Worm (Caenorhabditis elegans) whole organism, L1 larva: Measurements from ENCODE around the gene acds-10.

Source experiments
- C04F5.9 ChIP-seq: sonication (generic microtip); optimal IDR thresholded peaks from 2 replicates; lab custom pipeline; 2016; ENCODE audit warnings: missing genetic modification characterization, missing compliant biosample characterization
- F16B12.6 ChIP-seq: fragments of 150-350 bp; optimal IDR thresholded peaks from 2 replicates; lab custom pipeline; 2014; ENCODE audit warnings: missing biosample characterization, missing genetic modification characterization
- alr-1 ChIP-seq: fragments of 200-800 bp; sonication (Bioruptor generic); optimal IDR thresholded peaks from 2 replicates; lab custom pipeline; 2018; ENCODE audit warnings: borderline replicate concordance, mild to moderate bottlenecking, missing genetic modification characterization, missing compliant biosample characterization
- aly-2 ChIP-seq: fragments of 150-350 bp; optimal IDR thresholded peaks from 2 replicates; lab custom pipeline; 2014; ENCODE audit warnings: missing biosample characterization, missing genetic modification characterization
- ama-1 ChIP-seq: fragments of 150-350 bp; optimal IDR thresholded peaks from 2 replicates; lab custom pipeline; 2014
- blmp-1 ChIP-seq: fragments of 150-350 bp; optimal IDR thresholded peaks from 2 replicates; lab custom pipeline; 2014; ENCODE audit warnings: missing biosample characterization, missing genetic modification characterization
- ceh-63 ChIP-seq: fragments of 200-800 bp; sonication (Bioruptor generic); optimal IDR thresholded peaks from 2 replicates; lab custom pipeline; 2018; ENCODE audit warnings: mild to moderate bottlenecking, missing genetic modification characterization, missing compliant biosample characterization
- ceh-8 ChIP-seq: fragments of 200-800 bp; sonication (Bioruptor generic); optimal IDR thresholded peaks from 2 replicates; lab custom pipeline; 2018; ENCODE audit warnings: mild to moderate bottlenecking, missing genetic modification characterization, moderate library complexity, missing compliant biosample characterization
- dpl-1 ChIP-seq, 3 experiments: fragments of 150-350 bp in 2 of 3; sonication (generic microtip) in 1 of 3; optimal IDR thresholded peaks; 2 replicates each; lab custom pipeline; 2014 to 2017; ENCODE audit warnings: missing biosample characterization in 3 of 3, missing genetic modification characterization in 3 of 3, missing genetic modification reagents in 3 of 3
- dsc-1 ChIP-seq: sonication (generic microtip); optimal IDR thresholded peaks from 2 replicates; lab custom pipeline; 2016; ENCODE audit warnings: mild to moderate bottlenecking, missing genetic modification characterization, missing compliant biosample characterization
- efl-1 ChIP-seq, 4 experiments: fragments of 150-350 bp; optimal IDR thresholded peaks in 3 of 4; peaks in 1 of 4; 1 replicate in 1 of 4; 2 replicates in 3 of 4; lab custom pipeline; 2014; ENCODE audit warnings: missing biosample characterization in 2 of 4, missing genetic modification characterization in 2 of 4, missing genetic modification reagents in 2 of 4
- egl-27 ChIP-seq, 2 experiments: fragments of 150-350 bp in 1 of 2; sonication (generic microtip); optimal IDR thresholded peaks; 3 replicates each; lab custom pipeline; 2017 to 2018; ENCODE audit warnings: missing biosample characterization in 2 of 2, missing genetic modification characterization in 2 of 2, missing genetic modification reagents in 2 of 2
- elt-2 ChIP-seq: sonication (generic microtip); optimal IDR thresholded peaks from 2 replicates; lab custom pipeline; 2016; ENCODE audit warnings: missing genetic modification characterization, mild to moderate bottlenecking, inconsistent platforms, missing compliant biosample characterization, missing genetic modification reagents
- elt-3 ChIP-seq, 6 experiments: fragments of 150-350 bp in 1 of 6; sonication (generic microtip); optimal IDR thresholded peaks; 2 replicates each; lab custom pipeline; 2017 to 2018; ENCODE audit warnings: missing biosample characterization in 6 of 6, missing genetic modification characterization in 6 of 6, inconsistent platforms in 1 of 6
- ets-5 ChIP-seq: fragments of 200-800 bp; sonication (Bioruptor generic); IDR thresholded peaks from 2 replicates; pipeline ENCODE4 v1.3.6; 2022; ENCODE audit warnings: missing genetic modification characterization, missing compliant biosample characterization
- fkh-10 ChIP-seq: sonication (generic microtip); optimal IDR thresholded peaks from 2 replicates; lab custom pipeline; 2017; ENCODE audit warnings: missing biosample characterization, missing genetic modification reagents, missing genetic modification characterization
- grh-1 ChIP-seq: fragments of 200-800 bp; sonication (Bioruptor generic); IDR thresholded peaks from 2 replicates; pipeline ENCODE4 v1.3.6; 2022; ENCODE audit warnings: missing genetic modification reagents, missing genetic modification characterization, missing compliant biosample characterization
- hlh-17 ChIP-seq: fragments of 200-800 bp; sonication (Bioruptor generic); optimal IDR thresholded peaks from 2 replicates; lab custom pipeline; 2018; ENCODE audit warnings: missing genetic modification characterization, mild to moderate bottlenecking, missing compliant biosample characterization, moderate library complexity, borderline replicate concordance
- hlh-4 ChIP-seq: sonication (generic microtip); optimal IDR thresholded peaks from 2 replicates; lab custom pipeline; 2016; ENCODE audit warnings: mild to moderate bottlenecking, missing genetic modification characterization, missing compliant biosample characterization
- lin-13 ChIP-seq: fragments of 150-350 bp; optimal IDR thresholded peaks from 2 replicates; lab custom pipeline; 2014; ENCODE audit warnings: missing biosample characterization, missing genetic modification reagents, missing genetic modification characterization
- lin-14 ChIP-seq: fragments of 200-800 bp; sonication (Bioruptor generic); optimal IDR thresholded peaks from 2 replicates; lab custom pipeline; 2018; ENCODE audit warnings: mild to moderate bottlenecking, missing genetic modification characterization, moderate library complexity, missing compliant biosample characterization
- lin-35 ChIP-seq, 2 experiments: fragments of 150-350 bp; optimal IDR thresholded peaks; 2 replicates each; lab custom pipeline; 2014; ENCODE audit warnings: missing biosample characterization in 2 of 2, missing genetic modification characterization in 2 of 2, missing genetic modification reagents in 2 of 2
- lin-39 ChIP-seq: fragments of 150-350 bp; optimal IDR thresholded peaks from 2 replicates; lab custom pipeline; 2014; ENCODE audit warnings: missing biosample characterization, missing genetic modification reagents, missing genetic modification characterization
- lsy-2 ChIP-seq, 2 experiments: fragments of 150-350 bp; optimal IDR thresholded peaks; 2 replicates each; lab custom pipeline; 2014; ENCODE audit warnings: missing biosample characterization in 2 of 2, missing genetic modification characterization in 2 of 2
- mab-9 ChIP-seq: fragments of 200-800 bp; sonication (Bioruptor generic); IDR thresholded peaks from 2 replicates; pipeline ENCODE4 v1.3.6; 2022; ENCODE audit warnings: missing genetic modification reagents, missing genetic modification characterization, missing compliant biosample characterization
- mdl-1 ChIP-seq, 2 experiments: fragments of 150-350 bp; optimal IDR thresholded peaks; 2 replicates each; lab custom pipeline; 2014 to 2017; ENCODE audit warnings: missing biosample characterization in 2 of 2, missing genetic modification characterization in 2 of 2, inconsistent platforms in 1 of 2
- mef-2 ChIP-seq: fragments of 150-350 bp; optimal IDR thresholded peaks from 2 replicates; lab custom pipeline; 2014; ENCODE audit warnings: missing biosample characterization, missing genetic modification characterization
- nhr-11 ChIP-seq: fragments of 150-350 bp; optimal IDR thresholded peaks from 2 replicates; lab custom pipeline; 2014; ENCODE audit warnings: missing biosample characterization, missing genetic modification characterization
- nhr-12 ChIP-seq: sonication (generic microtip); optimal IDR thresholded peaks from 2 replicates; lab custom pipeline; 2017; ENCODE audit warnings: missing biosample characterization, missing genetic modification characterization
- nhr-19 ChIP-seq: fragments of 200-800 bp; sonication (Bioruptor generic); conservative IDR thresholded peaks from 2 replicates; pipeline ENCODE4 v1.3.6; 2022; ENCODE audit warnings: missing genetic modification characterization, missing compliant biosample characterization
- nhr-20 ChIP-seq: sonication (generic microtip); optimal IDR thresholded peaks from 2 replicates; lab custom pipeline; 2016; ENCODE audit warnings: mild to moderate bottlenecking, missing genetic modification characterization, missing compliant biosample characterization
- nhr-28 ChIP-seq: fragments of 150-350 bp; optimal IDR thresholded peaks from 2 replicates; lab custom pipeline; 2014; ENCODE audit warnings: missing biosample characterization, missing genetic modification characterization
- nhr-47 ChIP-seq: sonication (generic microtip); optimal IDR thresholded peaks from 2 replicates; lab custom pipeline; 2016; ENCODE audit warnings: mild to moderate bottlenecking, missing genetic modification characterization, moderate library complexity, missing compliant biosample characterization
- nhr-84 ChIP-seq: sonication (generic microtip); optimal IDR thresholded peaks from 2 replicates; lab custom pipeline; 2017; ENCODE audit warnings: missing biosample characterization, missing genetic modification characterization
- nhr-85 ChIP-seq: sonication (generic microtip); peaks from one replicate; lab custom pipeline; 2016; ENCODE audit warnings: missing genetic modification characterization, inconsistent platforms, missing compliant biosample characterization
- nhr-90 ChIP-seq: sonication (generic microtip); optimal IDR thresholded peaks from 2 replicates; lab custom pipeline; 2016; ENCODE audit warnings: mild to moderate bottlenecking, missing genetic modification characterization, missing compliant biosample characterization; ENCODE audit not compliant: poor library complexity
- skn-1 ChIP-seq: fragments of 150-350 bp; optimal IDR thresholded peaks from 2 replicates; lab custom pipeline; 2014; ENCODE audit warnings: missing biosample characterization, missing genetic modification characterization
- snu-23 ChIP-seq: sonication (generic microtip); optimal IDR thresholded peaks from 2 replicates; lab custom pipeline; 2016; ENCODE audit warnings: missing genetic modification characterization, missing compliant biosample characterization
- sup-37 ChIP-seq: fragments of 200-800 bp; sonication (Bioruptor generic); optimal IDR thresholded peaks from 2 replicates; lab custom pipeline; 2018; ENCODE audit warnings: mild to moderate bottlenecking, missing genetic modification characterization, missing compliant biosample characterization
- tbx-2 ChIP-seq: sonication (generic microtip); optimal IDR thresholded peaks from 2 replicates; lab custom pipeline; 2016; ENCODE audit warnings: missing genetic modification characterization, missing compliant biosample characterization
- tlp-1 ChIP-seq: fragments of 150-350 bp; optimal IDR thresholded peaks from 2 replicates; lab custom pipeline; 2014; ENCODE audit warnings: missing biosample characterization, missing genetic modification characterization
- unc-30 ChIP-seq: sonication (generic microtip); optimal IDR thresholded peaks from 2 replicates; lab custom pipeline; 2017; ENCODE audit warnings: missing biosample characterization, missing genetic modification characterization
- unc-62 ChIP-seq: fragments of 150-350 bp; optimal IDR thresholded peaks from 2 replicates; lab custom pipeline; 2014; ENCODE audit warnings: missing biosample characterization, missing genetic modification reagents, missing genetic modification characterization
- unc-86 ChIP-seq: sonication (generic microtip); optimal IDR thresholded peaks from 2 replicates; lab custom pipeline; 2016; ENCODE audit warnings: missing genetic modification characterization, missing compliant biosample characterization
- unc-98 ChIP-seq: fragments of 200-800 bp; sonication (Bioruptor generic); IDR thresholded peaks from 2 replicates; pipeline ENCODE4 v1.3.6; 2022; ENCODE audit warnings: missing genetic modification characterization, missing compliant biosample characterization
- vab-15 ChIP-seq: sonication (generic microtip); optimal IDR thresholded peaks from 2 replicates; lab custom pipeline; 2017; ENCODE audit warnings: missing genotype, mild to moderate bottlenecking, missing genetic modification characterization, missing compliant biosample characterization
- zip-4 ChIP-seq: fragments of 200-800 bp; sonication (Bioruptor generic); optimal IDR thresholded peaks from 2 replicates; lab custom pipeline; 2018; ENCODE audit warnings: mild to moderate bottlenecking, missing genetic modification characterization, moderate library complexity, missing compliant biosample characterization
- ztf-11 ChIP-seq, 2 experiments: sonication (generic microtip); optimal IDR thresholded peaks; 2 replicates each; lab custom pipeline; 2016 to 2017; ENCODE audit warnings: missing genetic modification characterization in 2 of 2, missing biosample characterization in 1 of 2, missing compliant biosample characterization in 1 of 2
- ztf-4 ChIP-seq: fragments of 150-350 bp; optimal IDR thresholded peaks from 2 replicates; lab custom pipeline; 2014; ENCODE audit warnings: missing biosample characterization, missing genetic modification characterization

Gene acds-10

ce11 chrV:5747519-5747918, at the start of gene acds-10:
Gene acds-10 (plus strand): TSS chrV:5747819.
- TF ChIP-seq efl-1 (optimal IDR thresholded peaks at IDR 0.05; lab: Kevin White, UChicago) (no peak), efl-1 (GFP tag; optimal IDR thresholded peaks at IDR 0.05 in 1 of 2; lab: Kevin White, UChicago) (peak in 1 of 2 experiments; percentile 18), nhr-19 (GFP tag; lab: Robert Waterston, UW) (no peak)

ce11 chrV:5699835-5700441, 47.7 kb upstream of the acds-10 start, which contains the start of gene clec-1:
Gene clec-1 (plus strand): TSS chrV:5700154.
- TF ChIP-seq nhr-90: no peak
- no peak for TF ChIP-seq tbx-2 (tag; lab: Kevin White, UChicago)
- peak; percentile 75 for TF ChIP-seq ama-1 (lab: Kevin White, UChicago)
- TF ChIP-seq nhr-12 (tag; lab: Kevin White, UChicago): no peak
- peak; percentile 62 for TF ChIP-seq nhr-85 (tag; lab: Kevin White, UChicago)
- no peak for TF ChIP-seq ztf-11 (tag; optimal IDR thresholded peaks at IDR 0.05; lab: Kevin White, UChicago)
- TF ChIP-seq unc-98 (GFP tag; lab: Robert Waterston, UW): no peak
- TF ChIP-seq vab-15 (tag; lab: Kevin White, UChicago): no peak
- 0 out of 2 replicates have a peak, but pooled peaks have one; percentile 4 for TF ChIP-seq grh-1
- TF ChIP-seq lin-35 (GFP tag; optimal IDR thresholded peaks at IDR 0.05; lab: Kevin White, UChicago): no peak
- TF ChIP-seq blmp-1: peak; percentile 74
- no peak for TF ChIP-seq ztf-4 (tag; lab: Kevin White, UChicago)
- TF ChIP-seq ets-5 (GFP tag; lab: Robert Waterston, UW): no peak
- no peak for TF ChIP-seq C04F5.9 (tag; lab: Kevin White, UChicago)
- TF ChIP-seq nhr-20 (tag; lab: Kevin White, UChicago): no peak
- TF ChIP-seq dpl-1 (GFP tag; optimal IDR thresholded peaks at IDR 0.05; lab: Kevin White, UChicago): no peak
- no peak for TF ChIP-seq F16B12.6 (tag; lab: Kevin White, UChicago)
- no peak for TF ChIP-seq alr-1 (tag; lab: Kevin White, UChicago)
- no peak for TF ChIP-seq nhr-28 (tag; lab: Kevin White, UChicago)
- TF ChIP-seq ceh-8 (GFP tag; lab: Kevin White, UChicago): no peak
- peak in 1 of 6 experiments; percentile 49 for TF ChIP-seq elt-3 (tag; optimal IDR thresholded peaks at IDR 0.05; lab: Kevin White, UChicago)
- TF ChIP-seq nhr-47: no peak
- TF ChIP-seq snu-23 (GFP tag; lab: Kevin White, UChicago): peak; percentile 1
- TF ChIP-seq ceh-63 (GFP tag; lab: Kevin White, UChicago): no peak
- TF ChIP-seq skn-1: no peak
- TF ChIP-seq mdl-1 (tag; optimal IDR thresholded peaks at IDR 0.05; lab: Kevin White, UChicago): peak in 1 of 2 experiments; percentile 14
- no peak for TF ChIP-seq nhr-84
- no peak for TF ChIP-seq elt-2 (tag; lab: Kevin White, UChicago)
- TF ChIP-seq aly-2 (tag; lab: Kevin White, UChicago): no peak
- peak in 1 of 2 experiments; percentile 11 for TF ChIP-seq lsy-2 (tag; optimal IDR thresholded peaks at IDR 0.05; lab: Kevin White, UChicago)
- no peak for TF ChIP-seq efl-1 (optimal IDR thresholded peaks at IDR 0.05; lab: Kevin White, UChicago)
- TF ChIP-seq efl-1 (GFP tag; optimal IDR thresholded peaks at IDR 0.05 in 1 of 2; lab: Kevin White, UChicago): no peak
- peak; percentile 30 for TF ChIP-seq lin-14
- no peak for TF ChIP-seq nhr-11
- no peak for TF ChIP-seq mef-2 (tag; lab: Kevin White, UChicago)
- TF ChIP-seq sup-37 (GFP tag; lab: Kevin White, UChicago): no peak
- TF ChIP-seq unc-30: no peak
- no peak for TF ChIP-seq unc-62 (GFP tag; lab: Kevin White, UChicago)
- no peak for TF ChIP-seq tlp-1 (tag; lab: Kevin White, UChicago)
- TF ChIP-seq dsc-1 (tag; lab: Kevin White, UChicago): no peak
- no peak for TF ChIP-seq hlh-17 (GFP tag; lab: Kevin White, UChicago)
- TF ChIP-seq fkh-10 (GFP tag; lab: Kevin White, UChicago): no peak
- no peak for TF ChIP-seq lin-13 (GFP tag; lab: Kevin White, UChicago)
- no peak for TF ChIP-seq zip-4
- TF ChIP-seq hlh-4: no peak
- no peak for TF ChIP-seq mab-9 (GFP tag; lab: Robert Waterston, UW)
- TF ChIP-seq unc-86 (tag; lab: Kevin White, UChicago): no peak
- TF ChIP-seq egl-27 (tag; optimal IDR thresholded peaks at IDR 0.05; lab: Kevin White, UChicago): no peak
- TF ChIP-seq lin-39: no peak
